Worm (Caenorhabditis elegans): ENCODE results near the gene vit-1.

DNA sequence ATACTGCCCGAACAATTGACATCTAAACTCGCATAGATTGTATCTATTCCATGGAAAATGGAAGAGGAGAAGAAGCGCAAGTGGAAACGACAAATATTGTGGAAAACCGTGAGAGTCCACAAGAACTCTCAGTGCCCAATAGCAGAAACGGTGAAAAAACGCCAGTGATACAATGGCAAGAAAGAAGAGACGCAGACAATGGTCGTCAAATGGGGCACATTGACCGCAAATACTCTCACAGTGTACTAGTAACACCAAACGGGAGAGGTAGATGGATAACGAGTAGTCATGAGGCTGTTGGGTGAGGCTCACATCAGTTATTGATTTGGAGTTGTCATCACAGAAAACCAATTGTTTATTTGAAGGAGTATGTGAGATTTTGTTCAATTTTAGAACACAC is 54.7 kb downstream of the vit-1 start, which contains the start of gene ZK154.4:
- TF ChIP-seq egl-27 (tag; optimal IDR thresholded peaks at IDR 0.05) (no peak), snpc-4 (tag; optimal IDR thresholded peaks at IDR 0.05) (no peak)
